Fruit fly (Drosophila melanogaster) whole organism, embryonic: ENCODE results near the gene ppl.

Experiments used
- Abd-B ChIP-seq: fragments of 200-800 bp; sonication (Bioruptor generic); optimal IDR thresholded peaks from 2 replicates; lab custom pipeline; 2018; ENCODE audit warnings: missing biosample characterization, mild to moderate bottlenecking, missing genetic modification characterization, moderate library complexity
- Atf-2 ChIP-seq: fragments of 200-800 bp; sonication (Bioruptor generic); optimal IDR thresholded peaks from 2 replicates; lab custom pipeline; 2016; ENCODE audit warnings: missing biosample characterization, missing genetic modification characterization
- B-H1 ChIP-seq: fragments of 200-800 bp; sonication (Bioruptor generic); IDR thresholded peaks from 3 replicates; pipeline ENCODE4 v1.3.6; 2022; ENCODE audit warnings: missing biosample characterization, missing genetic modification characterization
- CG12942 ChIP-seq: fragments of 200-800 bp; sonication (Bioruptor generic); optimal IDR thresholded peaks from 3 replicates; lab custom pipeline; 2016; ENCODE audit warnings: missing biosample characterization, missing genetic modification characterization
- CG16779 ChIP-seq: fragments of 200-800 bp; sonication (Bioruptor generic); IDR thresholded peaks from 2 replicates; pipeline ENCODE4 v1.3.6; 2022; ENCODE audit warnings: missing biosample characterization, missing genetic modification characterization
- CG1792 ChIP-seq: fragments of 200-800 bp; sonication (Bioruptor generic); optimal IDR thresholded peaks from 2 replicates; lab custom pipeline; 2016; ENCODE audit warnings: missing biosample characterization, missing genetic modification characterization
- CG18476 ChIP-seq: fragments of 200-800 bp; sonication (Bioruptor generic); optimal IDR thresholded peaks from 2 replicates; lab custom pipeline; 2016; ENCODE audit warnings: missing biosample characterization, mild to moderate bottlenecking, missing genetic modification characterization
- CG32772 ChIP-seq: fragments of 200-800 bp; sonication (Bioruptor generic); IDR thresholded peaks from 2 replicates; pipeline ENCODE4 v1.3.6; 2022; ENCODE audit warnings: missing biosample characterization, missing genetic modification characterization
- CG34224 ChIP-seq: fragments of 200-800 bp; sonication (Bioruptor generic); IDR thresholded peaks from 3 replicates; pipeline ENCODE4 v1.3.6; 2022; ENCODE audit warnings: missing biosample characterization, missing genetic modification characterization; ENCODE audit not compliant: partially characterized antibody
- CG42726 ChIP-seq: fragments of 200-800 bp; sonication (Bioruptor generic); IDR thresholded peaks from 2 replicates; pipeline ENCODE4 v1.3.6; 2022; ENCODE audit warnings: missing biosample characterization, missing genetic modification characterization; ENCODE audit not compliant: partially characterized antibody
- CG4820 ChIP-seq: fragments of 200-800 bp; sonication (Bioruptor generic); optimal IDR thresholded peaks from 3 replicates; lab custom pipeline; 2016; ENCODE audit warnings: missing biosample characterization, missing genetic modification characterization
- CG7271 ChIP-seq: fragments of 200-800 bp; sonication (Bioruptor generic); optimal IDR thresholded peaks from 2 replicates; lab custom pipeline; 2018; ENCODE audit warnings: missing biosample characterization, mild to moderate bottlenecking, missing genetic modification characterization, moderate library complexity
- CTCF ChIP-seq: fragments of 200-800 bp; sonication (Bioruptor generic); optimal IDR thresholded peaks from 2 replicates; lab custom pipeline; 2017; ENCODE audit warnings: missing biosample characterization, mild to moderate bottlenecking, missing genetic modification characterization, moderate library complexity
- Dbx ChIP-seq: fragments of 200-800 bp; sonication (Bioruptor generic); IDR thresholded peaks from 3 replicates; pipeline ENCODE4 v1.3.6; 2022; ENCODE audit warnings: missing biosample characterization, missing genetic modification characterization
- Dref ChIP-seq: fragments of 200-800 bp; sonication (Bioruptor generic); IDR thresholded peaks from 2 replicates; pipeline ENCODE4 v1.3.6; 2022; ENCODE audit warnings: missing biosample characterization, missing genetic modification characterization
- Hsf ChIP-seq: fragments of 200-800 bp; sonication (Bioruptor generic); optimal IDR thresholded peaks from 3 replicates; lab custom pipeline; 2016; ENCODE audit warnings: missing biosample characterization, missing genetic modification characterization
- MESR4 ChIP-seq: fragments of 200-800 bp; sonication (Bioruptor generic); optimal IDR thresholded peaks from 2 replicates; lab custom pipeline; 2018; ENCODE audit warnings: missing biosample characterization, mild to moderate bottlenecking, missing genetic modification characterization, moderate library complexity
- NK7.1 ChIP-seq: fragments of 200-800 bp; sonication (Bioruptor generic); optimal IDR thresholded peaks from 3 replicates; lab custom pipeline; 2016; ENCODE audit warnings: missing biosample characterization, missing genetic modification characterization
- Neu2 ChIP-seq: fragments of 200-800 bp; sonication (Bioruptor generic); optimal IDR thresholded peaks from 3 replicates; lab custom pipeline; 2016; ENCODE audit warnings: missing biosample characterization, missing genetic modification characterization, borderline replicate concordance
- Nf-YA ChIP-seq: fragments of 200-800 bp; sonication (Bioruptor generic); IDR thresholded peaks from 2 replicates; pipeline ENCODE4 v1.3.6; 2022; ENCODE audit warnings: missing biosample characterization, missing genetic modification characterization
- PHDP ChIP-seq: fragments of 200-800 bp; sonication (Bioruptor generic); optimal IDR thresholded peaks from 3 replicates; lab custom pipeline; 2018; ENCODE audit warnings: missing biosample characterization, mild to moderate bottlenecking, missing genetic modification characterization, moderate library complexity
- Poxn ChIP-seq: fragments of 200-800 bp; sonication (Bioruptor generic); IDR thresholded peaks from 2 replicates; pipeline ENCODE4 v1.3.6; 2022; ENCODE audit warnings: missing biosample characterization, missing genetic modification characterization
- Sry-δ ChIP-seq: fragments of 200-800 bp; sonication (Bioruptor generic); optimal IDR thresholded peaks from 2 replicates; lab custom pipeline; 2016; ENCODE audit warnings: missing biosample characterization, missing genetic modification characterization
- Ssrp ChIP-seq: fragments of 200-800 bp; sonication (Bioruptor generic); optimal IDR thresholded peaks from 2 replicates; lab custom pipeline; 2018; ENCODE audit warnings: missing biosample characterization, mild to moderate bottlenecking, missing genetic modification characterization, moderate library complexity
- TFAM ChIP-seq: fragments of 200-800 bp; sonication (Bioruptor generic); optimal IDR thresholded peaks from 2 replicates; lab custom pipeline; 2017; ENCODE audit warnings: missing biosample characterization, missing genetic modification characterization, inconsistent platforms
- Usf ChIP-seq: fragments of 200-800 bp; sonication (Bioruptor generic); optimal IDR thresholded peaks from 2 replicates; lab custom pipeline; 2017; ENCODE audit warnings: missing genotype, missing biosample characterization, missing genetic modification characterization
- ab ChIP-seq: fragments of 200-800 bp; sonication (Bioruptor generic); optimal IDR thresholded peaks from 2 replicates; lab custom pipeline; 2016; ENCODE audit warnings: missing biosample characterization, missing genetic modification characterization
- az2 ChIP-seq: fragments of 200-800 bp; sonication (Bioruptor generic); optimal IDR thresholded peaks from 3 replicates; lab custom pipeline; 2016; ENCODE audit warnings: missing biosample characterization, missing genetic modification characterization
- bigmax ChIP-seq: fragments of 200-800 bp; sonication (Bioruptor generic); optimal IDR thresholded peaks from 2 replicates; lab custom pipeline; 2018; ENCODE audit warnings: missing biosample characterization, mild to moderate bottlenecking, missing genetic modification characterization
- br ChIP-seq: fragments of >200 bp; optimal IDR thresholded peaks from 2 replicates; lab custom pipeline; 2017
- chn ChIP-seq: fragments of 200-800 bp; sonication (Bioruptor generic); optimal IDR thresholded peaks from 2 replicates; lab custom pipeline; 2016; ENCODE audit warnings: missing biosample characterization, missing genetic modification characterization
- dan ChIP-seq: fragments of 200-800 bp; sonication (Bioruptor generic); IDR thresholded peaks from 2 replicates; pipeline ENCODE4 v1.3.6; 2022; ENCODE audit warnings: missing biosample characterization, missing genetic modification characterization
- dpn ChIP-seq, 2 experiments: fragments of 200-800 bp; sonication (Bioruptor generic); optimal IDR thresholded peaks; 3 replicates each; lab custom pipeline; 2016; ENCODE audit warnings: missing biosample characterization in 2 of 2, missing genetic modification characterization in 2 of 2
- emc ChIP-seq: fragments of 200-800 bp; sonication (Bioruptor generic); optimal IDR thresholded peaks from 2 replicates; lab custom pipeline; 2016; ENCODE audit warnings: missing biosample characterization, missing genetic modification characterization
- ems ChIP-seq: fragments of 200-800 bp; sonication (Bioruptor generic); optimal IDR thresholded peaks from 3 replicates; lab custom pipeline; 2016; ENCODE audit warnings: missing biosample characterization, missing genetic modification characterization
- en ChIP-seq: fragments of 200-800 bp; sonication (Bioruptor generic); optimal IDR thresholded peaks from 2 replicates; lab custom pipeline; 2016; ENCODE audit warnings: missing biosample characterization, missing genetic modification characterization
- esg ChIP-seq: fragments of 200-800 bp; sonication (Bioruptor generic); conservative IDR thresholded peaks from 2 replicates; pipeline ENCODE4 v1.3.6; 2022; ENCODE audit warnings: missing biosample characterization, missing genetic modification characterization
- gce ChIP-seq: fragments of 200-800 bp; sonication (Bioruptor generic); IDR thresholded peaks from 3 replicates; pipeline ENCODE4 v1.3.6; 2022; ENCODE audit warnings: missing biosample characterization, missing genetic modification characterization
- gsb ChIP-seq: fragments of 200-800 bp; sonication (Bioruptor generic); IDR thresholded peaks from 2 replicates; pipeline ENCODE4 v1.3.6; 2022; ENCODE audit warnings: missing biosample characterization, missing genetic modification characterization
- gt ChIP-seq: fragments of 200-800 bp; sonication (Bioruptor generic); IDR thresholded peaks from 2 replicates; pipeline ENCODE4 v1.3.6; 2022; ENCODE audit warnings: missing biosample characterization, missing genetic modification characterization
- ham ChIP-seq: fragments of 200-800 bp; sonication (Bioruptor generic); IDR thresholded peaks from 2 replicates; pipeline ENCODE4 v1.3.6; 2022; ENCODE audit warnings: missing biosample characterization, missing genetic modification characterization
- ind ChIP-seq: fragments of 200-800 bp; sonication (Bioruptor generic); optimal IDR thresholded peaks from 3 replicates; lab custom pipeline; 2016; ENCODE audit warnings: missing biosample characterization, missing genetic modification characterization
- kay ChIP-seq: fragments of 200-800 bp; sonication (Bioruptor generic); optimal IDR thresholded peaks from 2 replicates; lab custom pipeline; 2016; ENCODE audit warnings: missing biosample characterization, missing genetic modification characterization
- lov ChIP-seq, 2 experiments: fragments of 200-800 bp in 1 of 2; fragments of >200 bp in 1 of 2; sonication (Bioruptor generic) in 1 of 2; IDR thresholded peaks in 1 of 2; optimal IDR thresholded peaks in 1 of 2; 2 replicates in 1 of 2; 3 replicates in 1 of 2; pipeline versions ENCODE4 v1.3.6 to Lab custom; 2017 to 2022; ENCODE audit warnings: missing biosample characterization in 1 of 2, missing genetic modification characterization in 1 of 2
- pan ChIP-seq, 4 experiments: fragments of >200 bp in 3 of 4; fragments of 200-800 bp in 1 of 4; sonication (Bioruptor generic) in 1 of 4; optimal IDR thresholded peaks in 3 of 4; IDR thresholded peaks in 1 of 4; 2 replicates each; pipeline versions ENCODE4 v1.3.6 to Lab custom; 2017 to 2022; ENCODE audit warnings: missing biosample characterization in 2 of 4, missing genetic modification characterization in 2 of 4, mixed read lengths in 1 of 4
- pho ChIP-seq: fragments of 200-800 bp; sonication (Bioruptor generic); optimal IDR thresholded peaks from 2 replicates; lab custom pipeline; 2016; ENCODE audit warnings: missing biosample characterization, missing genetic modification characterization
- psq ChIP-seq: fragments of 200-800 bp; sonication (Bioruptor generic); optimal IDR thresholded peaks from 2 replicates; lab custom pipeline; 2017; ENCODE audit warnings: missing biosample characterization, missing genetic modification characterization
- repo ChIP-seq: fragments of 200-800 bp; sonication (Bioruptor generic); optimal IDR thresholded peaks from 2 replicates; lab custom pipeline; 2016; ENCODE audit warnings: missing biosample characterization, missing genetic modification characterization
- ro ChIP-seq: fragments of 200-800 bp; sonication (Bioruptor generic); IDR thresholded peaks from 2 replicates; pipeline ENCODE4 v1.3.6; 2022; ENCODE audit warnings: missing biosample characterization, missing genetic modification characterization
- slp2 ChIP-seq: fragments of 200-800 bp; sonication (Bioruptor generic); optimal IDR thresholded peaks from 2 replicates; lab custom pipeline; 2016; ENCODE audit warnings: missing biosample characterization, missing genetic modification characterization
- unpg ChIP-seq: fragments of 200-800 bp; sonication (Bioruptor generic); optimal IDR thresholded peaks from 3 replicates; lab custom pipeline; 2018; ENCODE audit warnings: missing biosample characterization, mild to moderate bottlenecking, missing genetic modification characterization, moderate library complexity

Gene ppl

DNA sequence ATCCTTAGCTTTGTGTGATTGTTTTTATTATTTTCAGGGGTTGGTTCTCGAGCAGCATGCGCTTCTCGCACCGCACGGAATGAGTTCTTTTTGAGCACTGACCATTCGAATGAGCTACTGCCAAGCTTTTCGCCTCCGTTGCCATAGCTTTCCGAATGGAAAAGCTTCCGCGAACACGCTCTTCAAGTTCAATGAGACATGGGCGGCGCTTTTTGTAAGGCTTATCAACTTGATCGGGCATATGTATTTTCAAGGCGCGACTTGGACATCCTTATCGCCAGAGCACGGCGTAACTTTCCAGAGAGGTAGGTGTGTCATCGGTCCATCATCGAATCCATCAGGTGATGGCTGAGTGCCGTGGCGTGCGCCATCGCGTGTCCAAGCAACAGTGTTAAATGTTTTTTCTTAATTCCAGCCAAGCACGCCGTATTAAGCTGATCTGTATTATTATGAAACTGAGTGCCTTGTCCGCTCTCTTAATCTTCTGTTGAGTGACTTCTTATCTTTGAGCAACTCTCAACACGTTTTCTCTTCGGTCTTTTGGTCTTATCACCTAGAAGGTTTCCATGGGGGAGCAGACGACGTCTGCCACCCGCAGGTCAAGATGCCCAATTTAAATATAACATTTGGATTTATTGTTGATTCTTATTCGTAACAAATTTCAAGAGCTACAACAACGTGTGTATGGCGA, 1.3 kb downstream of the ppl start, which contains the start of gene AcCoAS (continued):
- TF ChIP-seq pan (optimal IDR thresholded peaks at IDR 0.05; lab: Kevin White, UChicago) (no peak), pan (GFP tag; optimal IDR thresholded peaks at IDR 0.05 in 1 of 2, IDR thresholded peaks at IDR 0.05 in 1 of 2) (no peak), CTCF (GFP tag; lab: Kevin White, UChicago) (peak; percentile 53), CG16779 (GFP tag; lab: Robert Waterston, UW) (0 out of 2 replicates have a peak, but pooled peaks have one; percentile 44), unpg (GFP tag; lab: Kevin White, UChicago) (peak; percentile 27), ab (GFP tag; lab: Kevin White, UChicago) (no peak), az2 (GFP tag; lab: Kevin White, UChicago) (no peak), Ssrp (tag; lab: Kevin White, UChicago) (no peak), Sry-δ (GFP tag; lab: Kevin White, UChicago) (no peak), chn (GFP tag; lab: Kevin White, UChicago) (no peak), Dref (no peak), repo (GFP tag; lab: Kevin White, UChicago) (no peak), Dbx (peak; percentile 62; the same call in 2 of the 3 replicates), pho (GFP tag; lab: Kevin White, UChicago) (peak; percentile 30), gsb (no peak), B-H1 (GFP tag; lab: Robert Waterston, UW) (no peak), CG32772 (no peak), gt (GFP tag; lab: Robert Waterston, UW) (no peak), en (GFP tag; lab: Kevin White, UChicago) (no peak), ro (GFP tag; lab: Robert Waterston, UW) (no peak), MESR4 (GFP tag; lab: Kevin White, UChicago) (no peak), CG12942 (GFP tag; lab: Kevin White, UChicago) (no peak), CG42726 (GFP tag; lab: Robert Waterston, UW) (no peak), dpn (GFP tag; optimal IDR thresholded peaks at IDR 0.05; lab: Kevin White, UChicago) (peak in 1 of 2 experiments; percentile 36), Usf (GFP tag; lab: Kevin White, UChicago) (no peak), CG7271 (tag; lab: Kevin White, UChicago) (no peak), Abd-B (no peak), CG4820 (GFP tag; lab: Kevin White, UChicago) (no peak), ham (GFP tag; lab: Robert Waterston, UW) (no peak), ems (GFP tag; lab: Kevin White, UChicago) (peak; percentile 9), Neu2 (GFP tag; lab: Kevin White, UChicago) (no peak), kay (GFP tag; lab: Kevin White, UChicago) (peak; percentile 46), CG34224 (no peak), TFAM (GFP tag; lab: Kevin White, UChicago) (no peak), Hsf (peak; percentile 26), dan (GFP tag; lab: Robert Waterston, UW) (no peak), ind (peak; percentile 1), lov (optimal IDR thresholded peaks at IDR 0.05; lab: Kevin White, UChicago) (no peak), lov (GFP tag; IDR thresholded peaks at IDR 0.05; lab: Robert Waterston, UW) (0 out of 3 replicates have a peak, but pooled peaks have one; percentile 51), CG1792 (no peak), Atf-2 (no peak), emc (GFP tag; lab: Kevin White, UChicago) (no peak), CG18476 (GFP tag; lab: Kevin White, UChicago) (no peak), slp2 (GFP tag; lab: Kevin White, UChicago) (no peak), Poxn (GFP tag; lab: Robert Waterston, UW) (no peak), esg (GFP tag; lab: Robert Waterston, UW) (no peak), PHDP (tag; lab: Kevin White, UChicago) (peak; percentile 16), gce (no peak), bigmax (GFP tag; lab: Kevin White, UChicago) (no peak), br (lab: Kevin White, UChicago) (no peak), NK7.1 (GFP tag; lab: Kevin White, UChicago) (no peak), Nf-YA (GFP tag; lab: Robert Waterston, UW) (no peak), psq (no peak)
